Fruit fly (Drosophila melanogaster): ENCODE data around the gene CG9016.

Gene CG9016

dm6 chr2L:5944305-5945282, 21.1 kb upstream of the CG9016 start (continued):
- TF ChIP-seq CG3163 (GFP tag; optimal IDR thresholded peaks at IDR 0.05) (no peak), NK7.1 (GFP tag; optimal IDR thresholded peaks at IDR 0.05) (no peak), Fer3 (tag; optimal IDR thresholded peaks at IDR 0.05) (no peak), CG12391 (tag; optimal IDR thresholded peaks at IDR 0.05) (no peak), D19B (GFP tag; optimal IDR thresholded peaks at IDR 0.05) (no peak), CG11398 (GFP tag; optimal IDR thresholded peaks at IDR 0.05) (no peak), eyg (GFP tag; optimal IDR thresholded peaks at IDR 0.05) (no peak), Doc2 (GFP tag; IDR thresholded peaks at IDR 0.05) (no peak), CG9817 (tag; optimal IDR thresholded peaks at IDR 0.05) (no peak), CG6654 (GFP tag; optimal IDR thresholded peaks at IDR 0.05) (no peak), CG16815 (GFP tag; optimal IDR thresholded peaks at IDR 0.05) (no peak), Trl (optimal IDR thresholded peaks at IDR 0.05) (peak in 1 of 2 experiments; percentile 87), Trl (GFP tag; optimal IDR thresholded peaks at IDR 0.05) (peak; percentile 3), CG16813 (GFP tag; IDR thresholded peaks at IDR 0.05; ENCODE audit: partially characterized antibody) (peak; percentile 46; the same call in 1 of the 3 replicates), CG32772 (GFP tag; IDR thresholded peaks at IDR 0.05) (no peak), wdn (GFP tag; IDR thresholded peaks at IDR 0.05) (no peak), nau (GFP tag; optimal IDR thresholded peaks at IDR 0.05) (no peak), CG17359 (tag; optimal IDR thresholded peaks at IDR 0.05) (no peak), CG4404 (GFP tag; IDR thresholded peaks at IDR 0.05) (no peak), CG4617 (GFP tag; optimal IDR thresholded peaks at IDR 0.05; ENCODE audit: borderline replicate concordance) (no peak), CG17385 (GFP tag; optimal IDR thresholded peaks at IDR 0.05) (no peak), CG12659 (GFP tag; optimal IDR thresholded peaks at IDR 0.05) (no peak), CG13894 (tag; optimal IDR thresholded peaks at IDR 0.05) (no peak), dan (GFP tag; IDR thresholded peaks at IDR 0.05) (no peak), maf-S (GFP tag; optimal IDR thresholded peaks at IDR 0.05) (no peak), CG18476 (GFP tag; optimal IDR thresholded peaks at IDR 0.05) (no peak), CrebB (tag; optimal IDR thresholded peaks at IDR 0.05) (no peak), CG1792 (GFP tag; optimal IDR thresholded peaks at IDR 0.05) (peak; percentile 9), CG3995 (GFP tag; optimal IDR thresholded peaks at IDR 0.05) (no peak), CG6689 (GFP tag; IDR thresholded peaks at IDR 0.05) (no peak), Sox100B (GFP tag; optimal IDR thresholded peaks at IDR 0.05) (no peak), CG15011 (GFP tag; optimal IDR thresholded peaks at IDR 0.05) (no peak), Asciz (GFP tag; optimal IDR thresholded peaks at IDR 0.05) (no peak), Myb (GFP tag; optimal IDR thresholded peaks at IDR 0.05) (no peak), crp (GFP tag; optimal IDR thresholded peaks at IDR 0.05) (no peak), Vsx1 (GFP tag; optimal IDR thresholded peaks at IDR 0.05) (peak; percentile 95), CG2875 (GFP tag; optimal IDR thresholded peaks at IDR 0.05) (no peak), CG11696 (GFP tag; IDR thresholded peaks at IDR 0.05) (no peak), Pdp1 (GFP tag; optimal IDR thresholded peaks at IDR 0.05) (peak in 1 of 2 experiments; percentile 98), CG3838 (GFP tag; optimal IDR thresholded peaks at IDR 0.05) (no peak), CG8765 (GFP tag; IDR thresholded peaks at IDR 0.05) (no peak), CG42726 (GFP tag; IDR thresholded peaks at IDR 0.05; ENCODE audit: partially characterized antibody) (0 out of 2 replicates have a peak, but pooled peaks have one; percentile 53), CG30403 (GFP tag; optimal IDR thresholded peaks at IDR 0.05) (no peak), CG34376 (GFP tag; optimal IDR thresholded peaks at IDR 0.05) (no peak), CG1024 (GFP tag; IDR thresholded peaks at IDR 0.05) (no peak), seq (GFP tag; IDR thresholded peaks at IDR 0.05) (no peak), CG11093 (GFP tag; IDR thresholded peaks at IDR 0.05) (no peak), br (optimal IDR thresholded peaks at IDR 0.05) (no peak), CG12299 (tag; optimal IDR thresholded peaks at IDR 0.05) (no peak)

Data from whole organism, embryonic.